Fruit fly (Drosophila melanogaster): ENCODE measurements around the gene CG6184.

CG6184 gene

dm6 chr3R:19606954-19607353, 50.7 kb downstream of the CG6184 start, which contains the start of gene CG17751:
CG17751 (plus strand) TSS chr3R:19607254.
- TF ChIP-seq Clk (GFP tag; optimal IDR thresholded peaks at IDR 0.05) (no peak), ovo (GFP tag; optimal IDR thresholded peaks at IDR 0.05) (no peak), Hr96 (GFP tag; optimal IDR thresholded peaks at IDR 0.05) (no peak), bab1 (GFP tag; optimal IDR thresholded peaks at IDR 0.05) (no peak), toe (GFP tag; optimal IDR thresholded peaks at IDR 0.05) (no peak), CG1620 (GFP tag; optimal IDR thresholded peaks at IDR 0.05) (no peak), tj (GFP tag; optimal IDR thresholded peaks at IDR 0.05) (no peak), cnc (optimal IDR thresholded peaks at IDR 0.05) (no peak), CG12768 (GFP tag; optimal IDR thresholded peaks at IDR 0.05) (no peak), CG14711 (tag; optimal IDR thresholded peaks at IDR 0.05) (no peak)

- no peak for TF ChIP-seq CG33017 (tag; optimal IDR thresholded peaks at IDR 0.05)
- no peak for TF ChIP-seq CG5204 (GFP tag; optimal IDR thresholded peaks at IDR 0.05)
- TF ChIP-seq Clk (GFP tag; optimal IDR thresholded peaks at IDR 0.05) = no peak
- TF ChIP-seq kay (GFP tag; ENCODE audit: borderline replicate concordance) = no peak
- TF ChIP-seq bab1 (GFP tag; optimal IDR thresholded peaks at IDR 0.05) = no peak
- no peak for TF ChIP-seq CG14711 (tag; optimal IDR thresholded peaks at IDR 0.05)
- TF ChIP-seq CG7045 (GFP tag; optimal IDR thresholded peaks at IDR 0.05) = no peak
- TF ChIP-seq tj (GFP tag; optimal IDR thresholded peaks at IDR 0.05) = no peak
- no peak for TF ChIP-seq CG1620 (GFP tag; optimal IDR thresholded peaks at IDR 0.05)
- TF ChIP-seq Crg-1 (GFP tag; optimal IDR thresholded peaks at IDR 0.05) = no peak
- no peak for TF ChIP-seq cic (GFP tag; optimal IDR thresholded peaks at IDR 0.05)
- no peak for TF ChIP-seq CG7101 (tag; optimal IDR thresholded peaks at IDR 0.05)
- TF ChIP-seq Mnt (GFP tag; optimal IDR thresholded peaks at IDR 0.05) = no peak
- no peak for TF ChIP-seq cnc (optimal IDR thresholded peaks at IDR 0.05)
- TF ChIP-seq CG12768 (GFP tag; optimal IDR thresholded peaks at IDR 0.05) = no peak
- TF ChIP-seq pad (GFP tag; optimal IDR thresholded peaks at IDR 0.05) = no peak
Measured at dm6 chr3R:19602996-19603395, 54.7 kb downstream of the CG6184 start, which contains the start of gene CG7342. CG7342 (plus strand) TSS chr3R:19603375.

Measured in whole organism, adult.